Worm (Caenorhabditis elegans) whole organism, L4 larva: Measurements from ENCODE around the gene ctsa-3.1.

Experiments
- R02D3.7 ChIP-seq: fragments of 150-350 bp; sonication (generic microtip); optimal IDR thresholded peaks from 3 replicates; lab custom pipeline; 2014; ENCODE audit warnings: missing biosample characterization, missing genetic modification characterization
- T20F7.1 ChIP-seq: fragments of 200-800 bp; sonication (Bioruptor generic); optimal IDR thresholded peaks from 2 replicates; lab custom pipeline; 2018; ENCODE audit warnings: mild to moderate bottlenecking, missing genetic modification characterization, missing compliant biosample characterization
- T26A8.4 ChIP-seq: fragments of 200-800 bp; sonication (Bioruptor generic); IDR thresholded peaks from 2 replicates; pipeline ENCODE4 v1.3.6; 2022; ENCODE audit warnings: missing genetic modification characterization, missing compliant biosample characterization
- Y48G9A.11 ChIP-seq: fragments of 200-800 bp; sonication (Bioruptor generic); IDR thresholded peaks from 2 replicates; pipeline ENCODE4 v1.3.6; 2022; ENCODE audit warnings: missing genetic modification reagents, missing genetic modification characterization, missing compliant biosample characterization
- Y5F2A.4 ChIP-seq: fragments of 200-800 bp; sonication (Bioruptor generic); optimal IDR thresholded peaks from 2 replicates; lab custom pipeline; 2018; ENCODE audit warnings: mild to moderate bottlenecking, missing genetic modification characterization, missing compliant biosample characterization
- ZK337.2 ChIP-seq: fragments of 200-800 bp; sonication (Bioruptor generic); IDR thresholded peaks from 2 replicates; pipeline ENCODE4 v1.3.6; 2022; ENCODE audit warnings: missing genetic modification reagents, missing genetic modification characterization, missing compliant biosample characterization
- ceh-20 ChIP-seq: fragments of 200-800 bp; sonication (Bioruptor generic); IDR thresholded peaks from 2 replicates; pipeline ENCODE4 v1.3.6; 2022; ENCODE audit warnings: missing genetic modification reagents, missing genetic modification characterization, missing compliant biosample characterization
- daf-12 ChIP-seq: fragments of 150-350 bp; optimal IDR thresholded peaks from 2 replicates; lab custom pipeline; 2014; ENCODE audit warnings: missing biosample characterization, missing genetic modification reagents, missing genetic modification characterization
- daf-16 ChIP-seq, 3 experiments: sonication (generic microtip); optimal IDR thresholded peaks; 2 replicates each; lab custom pipeline; 2016 to 2017; ENCODE audit warnings: missing genetic modification characterization in 3 of 3, missing genetic modification reagents in 3 of 3, mild to moderate bottlenecking in 2 of 3, missing compliant biosample characterization in 2 of 3, missing biosample characterization in 1 of 3, moderate library complexity in 1 of 3
- dmd-6 ChIP-seq: fragments of 200-800 bp; sonication (Bioruptor generic); IDR thresholded peaks from 2 replicates; pipeline ENCODE4 v1.3.6; 2022; ENCODE audit warnings: missing genetic modification reagents, missing genetic modification characterization, missing compliant biosample characterization
- duxl-1 ChIP-seq: sonication (generic microtip); optimal IDR thresholded peaks from 2 replicates; lab custom pipeline; 2016; ENCODE audit warnings: mild to moderate bottlenecking, missing genetic modification characterization, moderate library complexity, missing compliant biosample characterization; ENCODE audit not compliant: poor library complexity
- dve-1 ChIP-seq: sonication (generic microtip); optimal IDR thresholded peaks from 2 replicates; lab custom pipeline; 2017; ENCODE audit warnings: antibody characterized with exemption, mild to moderate bottlenecking, missing genetic modification characterization, missing compliant biosample characterization; ENCODE audit not compliant: insufficient read depth
- egl-43 ChIP-seq: fragments of 200-800 bp; sonication (Bioruptor generic); IDR thresholded peaks from 2 replicates; pipeline ENCODE4 v1.3.6; 2022; ENCODE audit warnings: missing genetic modification reagents, missing genetic modification characterization, missing compliant biosample characterization
- hlh-11 ChIP-seq: fragments of 200-800 bp; sonication (Bioruptor generic); optimal IDR thresholded peaks from 2 replicates; lab custom pipeline; 2018; ENCODE audit warnings: mild to moderate bottlenecking, missing genetic modification characterization, missing compliant biosample characterization
- hlh-30 ChIP-seq: sonication (generic microtip); optimal IDR thresholded peaks from 2 replicates; lab custom pipeline; 2017; ENCODE audit warnings: antibody characterized with exemption, mild to moderate bottlenecking, missing genetic modification characterization, missing compliant biosample characterization; ENCODE audit not compliant: insufficient read depth
- lin-38 ChIP-seq: fragments of 200-800 bp; sonication (Bioruptor generic); IDR thresholded peaks from 2 replicates; pipeline ENCODE4 v1.3.6; 2022; ENCODE audit warnings: missing genetic modification reagents, missing genetic modification characterization, missing compliant biosample characterization
- mdl-1 ChIP-seq, 2 experiments: fragments of 150-350 bp in 1 of 2; sonication (generic microtip) in 1 of 2; optimal IDR thresholded peaks; 2 replicates each; lab custom pipeline; 2014 to 2017; ENCODE audit warnings: missing biosample characterization in 2 of 2, missing genetic modification characterization in 2 of 2
- mdt-29 ChIP-seq: fragments of 200-800 bp; sonication (Bioruptor generic); IDR thresholded peaks from 2 replicates; pipeline ENCODE4 v1.3.6; 2022; ENCODE audit warnings: missing genetic modification reagents, missing genetic modification characterization, missing compliant biosample characterization
- nhr-10 ChIP-seq: fragments of 150-350 bp; optimal IDR thresholded peaks from 2 replicates; lab custom pipeline; 2014; ENCODE audit warnings: missing biosample characterization, missing genetic modification characterization
- nhr-11 ChIP-seq: fragments of 150-350 bp; optimal IDR thresholded peaks from 2 replicates; lab custom pipeline; 2014; ENCODE audit warnings: missing biosample characterization, missing genetic modification characterization
- nhr-111 ChIP-seq: fragments of 200-800 bp; sonication (Bioruptor generic); optimal IDR thresholded peaks from 2 replicates; lab custom pipeline; 2018; ENCODE audit warnings: mild to moderate bottlenecking, missing genetic modification characterization, missing compliant biosample characterization
- nhr-28 ChIP-seq: fragments of 150-350 bp; optimal IDR thresholded peaks from 2 replicates; lab custom pipeline; 2014; ENCODE audit warnings: missing biosample characterization, missing genetic modification characterization
- pqm-1 ChIP-seq: sonication (generic microtip); optimal IDR thresholded peaks from 2 replicates; lab custom pipeline; 2017; ENCODE audit warnings: missing biosample characterization, missing genetic modification characterization
- saeg-2 ChIP-seq: fragments of 200-800 bp; sonication (Bioruptor generic); IDR thresholded peaks from 2 replicates; pipeline ENCODE4 v1.3.6; 2022; ENCODE audit warnings: missing genetic modification reagents, missing genetic modification characterization, missing compliant biosample characterization
- sdz-12 ChIP-seq: fragments of 200-800 bp; sonication (Bioruptor generic); optimal IDR thresholded peaks from 2 replicates; lab custom pipeline; 2018; ENCODE audit warnings: mild to moderate bottlenecking, missing genetic modification characterization, missing compliant biosample characterization
- set-16 ChIP-seq: fragments of 200-800 bp; sonication (Bioruptor generic); IDR thresholded peaks from 2 replicates; pipeline ENCODE4 v1.3.6; 2022; ENCODE audit warnings: missing genetic modification reagents, missing genetic modification characterization, missing compliant biosample characterization
- unc-62 ChIP-seq, 3 experiments: fragments of 150-350 bp in 1 of 3; sonication (generic microtip); optimal IDR thresholded peaks in 2 of 3; peaks in 1 of 3; 1 replicate in 1 of 3; 2 replicates in 2 of 3; lab custom pipeline; 2014 to 2017; ENCODE audit warnings: missing biosample characterization in 3 of 3, missing genetic modification characterization in 3 of 3, missing genetic modification reagents in 3 of 3, missing genotype in 1 of 3

Gene ctsa-3.1

ce11 chrII:7207649-7208048, 25.0 kb upstream of the ctsa-3.1 start:
- peak in 1 of 2 experiments; percentile 90 for TF ChIP-seq unc-62 (GFP tag; optimal IDR thresholded peaks at IDR 0.05 in 1 of 2; lab: Kevin White, UChicago)
- no peak for TF ChIP-seq unc-62 (tag; optimal IDR thresholded peaks at IDR 0.05; lab: Kevin White, UChicago)
- no peak for TF ChIP-seq daf-12 (tag; lab: Kevin White, UChicago)
- TF ChIP-seq, all 104 proteins: peak for 1

ce11 chrII:7208184-7208583, 24.5 kb upstream of the ctsa-3.1 start, which contains the start of gene dhs-7:
Gene dhs-7, minus strand, starts transcription at chrII:7208460.
- peak; percentile 36; the same call in 1 of the 2 replicates for TF ChIP-seq dmd-6 (GFP tag; lab: Robert Waterston, UW)
- TF ChIP-seq dve-1 (tag; lab: Kevin White, UChicago) = peak; percentile 58
- TF ChIP-seq hlh-11 (tag; lab: Kevin White, UChicago) = peak; percentile 20
- no peak for TF ChIP-seq Y5F2A.4 (GFP tag; lab: Kevin White, UChicago)
- no peak for TF ChIP-seq egl-43 (GFP tag; lab: Robert Waterston, UW)
- peak; percentile 34 for TF ChIP-seq nhr-28 (tag; lab: Kevin White, UChicago)
- no peak for TF ChIP-seq mdt-29
- no peak for TF ChIP-seq daf-16 (GFP tag; optimal IDR thresholded peaks at IDR 0.05; lab: Kevin White, UChicago)
- TF ChIP-seq daf-16 (tag; optimal IDR thresholded peaks at IDR 0.05; lab: Kevin White, UChicago) = peak; percentile 70
- TF ChIP-seq pqm-1 = peak; percentile 47
- TF ChIP-seq, all 104 proteins: peak for 6

ce11 chrII:7210187-7210586, 22.5 kb upstream of the ctsa-3.1 start, which contains the start of gene E04F6.15:
Gene E04F6.15, minus strand, starts transcription at chrII:7210287.
- peak; percentile 31 for TF ChIP-seq dve-1 (tag; lab: Kevin White, UChicago)
- no peak for TF ChIP-seq ceh-20 (GFP tag; lab: Robert Waterston, UW)
- TF ChIP-seq daf-16 (GFP tag; optimal IDR thresholded peaks at IDR 0.05; lab: Kevin White, UChicago) = no peak
- TF ChIP-seq daf-16 (tag; optimal IDR thresholded peaks at IDR 0.05; lab: Kevin White, UChicago) = no peak
- peak; percentile 47; the same call in 1 of the 2 replicates for TF ChIP-seq dmd-6 (GFP tag; lab: Robert Waterston, UW)
- no peak for TF ChIP-seq lin-38 (GFP tag; lab: Robert Waterston, UW)
- TF ChIP-seq ZK337.2 = no peak
- peak; percentile 10 for TF ChIP-seq T20F7.1 (GFP tag; lab: Kevin White, UChicago)
- TF ChIP-seq set-16 (GFP tag; lab: Robert Waterston, UW) = no peak
- no peak for TF ChIP-seq Y48G9A.11 (GFP tag; lab: Robert Waterston, UW)
- TF ChIP-seq, all 104 proteins: peak for 3

DNA sequence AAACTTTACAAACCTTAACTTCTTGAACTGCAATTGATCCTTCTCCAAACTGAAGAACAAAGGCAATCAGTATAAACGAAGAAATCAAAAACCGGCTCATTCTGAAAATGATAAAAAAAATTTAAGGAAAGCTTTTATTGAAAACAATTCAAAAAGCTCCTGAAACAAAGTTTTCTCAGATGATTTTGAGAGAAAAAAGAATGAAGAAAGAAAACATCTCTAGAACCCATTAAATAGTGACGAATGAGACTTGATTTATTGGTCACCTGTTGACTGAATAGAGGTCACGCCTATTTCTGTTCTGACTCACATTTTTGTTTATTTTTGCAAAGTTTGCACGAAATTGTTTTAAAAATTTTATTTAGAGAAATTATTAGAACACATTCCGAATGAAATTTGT, 21.4 kb upstream of the ctsa-3.1 start, which contains the start of gene E04F6.8:
Gene E04F6.8 (minus strand): TSS at position 101 of the 400 bp plus-strand sequence.
- no peak for TF ChIP-seq saeg-2 (GFP tag; lab: Robert Waterston, UW)
- TF ChIP-seq T26A8.4 (GFP tag; lab: Robert Waterston, UW) = no peak
- TF ChIP-seq mdl-1 (tag; optimal IDR thresholded peaks at IDR 0.05; lab: Kevin White, UChicago) = no peak
- TF ChIP-seq nhr-10 (tag; lab: Kevin White, UChicago) = no peak
- TF ChIP-seq nhr-111 = no peak
- TF ChIP-seq daf-16 (GFP tag; optimal IDR thresholded peaks at IDR 0.05; lab: Kevin White, UChicago) = peak in 1 of 2 experiments; percentile 75
- no peak for TF ChIP-seq daf-16 (tag; optimal IDR thresholded peaks at IDR 0.05; lab: Kevin White, UChicago)
- no peak for TF ChIP-seq sdz-12 (GFP tag; lab: Kevin White, UChicago)
- peak; percentile 8 for TF ChIP-seq nhr-11 (tag; lab: Kevin White, UChicago)
- no peak for TF ChIP-seq ceh-20 (GFP tag; lab: Robert Waterston, UW)
- TF ChIP-seq duxl-1 (tag; lab: Kevin White, UChicago) = no peak
- peak; percentile 38 for TF ChIP-seq hlh-30 (tag; lab: Kevin White, UChicago)
- TF ChIP-seq, all 104 proteins: peak for 3

DNA sequence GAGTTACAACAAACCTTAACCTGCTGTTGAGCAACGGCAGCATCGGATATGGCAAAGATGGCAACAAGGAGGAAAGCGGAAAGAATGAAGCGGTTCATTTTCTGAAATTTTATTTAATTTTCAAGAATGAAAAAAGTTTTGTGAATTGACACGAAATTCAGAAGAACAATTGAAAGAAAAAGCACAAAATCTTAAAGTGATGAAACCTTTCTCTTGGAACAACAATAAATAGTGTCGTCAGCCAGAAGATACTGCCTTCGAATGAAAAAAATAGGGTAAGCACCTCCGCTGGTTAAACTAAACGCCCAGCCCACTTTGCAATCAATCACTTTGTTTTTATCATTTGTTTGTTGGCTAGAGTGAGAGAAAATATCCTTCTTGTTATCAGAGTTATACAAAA, 20.6 kb upstream of the ctsa-3.1 start, which contains the start of gene E04F6.9:
Gene E04F6.9 (minus strand): TSS at position 101 of the 400 bp plus-strand sequence.
- TF ChIP-seq R02D3.7 (tag; lab: Kevin White, UChicago) = no peak
- TF ChIP-seq daf-16 (GFP tag; optimal IDR thresholded peaks at IDR 0.05; lab: Kevin White, UChicago) = peak in 1 of 2 experiments; percentile 36
- TF ChIP-seq daf-16 (tag; optimal IDR thresholded peaks at IDR 0.05; lab: Kevin White, UChicago) = no peak
